Fruit fly (Drosophila melanogaster) whole organism, adult: ENCODE measurements around the gene CG7326.

Experiments used
- Hr96 ChIP-seq: fragments of 200-800 bp; sonication (Bioruptor generic); optimal IDR thresholded peaks from 2 replicates; lab custom pipeline; 2016; ENCODE audit warnings: missing biosample characterization, missing genetic modification characterization
- Mnt ChIP-seq: fragments of 200-800 bp; sonication (Bioruptor generic); optimal IDR thresholded peaks from 2 replicates; lab custom pipeline; 2016; ENCODE audit warnings: missing biosample characterization, mild to moderate bottlenecking, missing genetic modification characterization
- cnc ChIP-seq, 2 experiments: fragments of >200 bp; optimal IDR thresholded peaks; 2 replicates each; lab custom pipeline; 2017

- no peak for TF ChIP-seq Mnt (GFP tag; lab: Kevin White, UChicago)
- no peak for TF ChIP-seq Hr96 (GFP tag; lab: Kevin White, UChicago)
- TF ChIP-seq cnc (optimal IDR thresholded peaks at IDR 0.05; lab: Kevin White, UChicago): no peak
These were observed 14.6 kb downstream of the CG7326 start for dm6 chrX:18849022-18849368.
